Worm (Caenorhabditis elegans) whole organism, L4/young adult: ENCODE measurements around the gene C53A5.17.

Experiments used
- W03F9.2 ChIP-seq: fragments of 150-350 bp; optimal IDR thresholded peaks from 2 replicates; lab custom pipeline; 2014; ENCODE audit warnings: missing biosample characterization, missing genetic modification characterization
- dao-5 ChIP-seq: sonication (generic microtip); optimal IDR thresholded peaks from 2 replicates; lab custom pipeline; 2016; ENCODE audit warnings: missing genotype, missing genetic modification characterization, moderate library complexity, missing compliant biosample characterization
- him-1 ChIP-seq: sonication (generic microtip); optimal IDR thresholded peaks from 2 replicates; lab custom pipeline; 2016; ENCODE audit warnings: missing genotype, missing genetic modification reagents, missing genetic modification characterization, missing compliant biosample characterization

The C53A5.17 gene

ce11 chrV:14503065-14503464, 17.8 kb downstream of the C53A5.17 start:
- TF ChIP-seq W03F9.2 (tag; lab: Kevin White, UChicago) (no peak), dao-5 (tag; lab: Kevin White, UChicago) (no peak), him-1 (tag; lab: Kevin White, UChicago) (no peak)

- no peak for TF ChIP-seq dao-5 (tag; lab: Kevin White, UChicago)
- TF ChIP-seq W03F9.2 (tag; lab: Kevin White, UChicago): no peak
- no peak for TF ChIP-seq him-1 (tag; lab: Kevin White, UChicago)
Measured at ce11 chrV:14501136-14501535, 19.8 kb downstream of the C53A5.17 start, which contains the start of gene R02D5.24. Gene R02D5.24, plus strand, starts transcription at chrV:14501340.

- TF ChIP-seq dao-5 (tag; lab: Kevin White, UChicago) (no peak), W03F9.2 (tag; lab: Kevin White, UChicago) (no peak)
Measured at ce11 chrV:14500554-14500953, 20.3 kb downstream of the C53A5.17 start.

ce11 chrV:14499074-14499864, 21.6 kb downstream of the C53A5.17 start:
- TF ChIP-seq W03F9.2 (tag; lab: Kevin White, UChicago): no peak
- no peak for TF ChIP-seq him-1 (tag; lab: Kevin White, UChicago)
- TF ChIP-seq dao-5 (tag; lab: Kevin White, UChicago): no peak

- no peak for TF ChIP-seq W03F9.2 (tag; lab: Kevin White, UChicago)
- TF ChIP-seq dao-5 (tag; lab: Kevin White, UChicago): no peak
- TF ChIP-seq him-1 (tag; lab: Kevin White, UChicago): no peak
Measured at ce11 chrV:14498204-14498603, 22.7 kb downstream of the C53A5.17 start.

- TF ChIP-seq him-1 (tag; lab: Kevin White, UChicago) (no peak), W03F9.2 (tag; lab: Kevin White, UChicago) (no peak), dao-5 (tag; lab: Kevin White, UChicago) (no peak)
Measured at ce11 chrV:14496446-14496845, 24.5 kb downstream of the C53A5.17 start.

ce11 chrV:14495493-14495892, 25.4 kb downstream of the C53A5.17 start:
- TF ChIP-seq W03F9.2 (tag; lab: Kevin White, UChicago): no peak

ce11 chrV:14493665-14494064, 27.2 kb downstream of the C53A5.17 start:
- TF ChIP-seq him-1 (tag; lab: Kevin White, UChicago) (no peak), W03F9.2 (tag; lab: Kevin White, UChicago) (no peak), dao-5 (tag; lab: Kevin White, UChicago) (no peak)

ce11 chrV:14491097-14491496, 29.8 kb downstream of the C53A5.17 start:
- no peak for TF ChIP-seq dao-5 (tag; lab: Kevin White, UChicago)
- TF ChIP-seq W03F9.2 (tag; lab: Kevin White, UChicago): no peak
- TF ChIP-seq him-1 (tag; lab: Kevin White, UChicago): no peak

ce11 chrV:14484582-14484981, 36.3 kb downstream of the C53A5.17 start, which contains the start of gene R02D5.4:
Gene R02D5.4, minus strand, starts transcription at chrV:14484682.
- TF ChIP-seq W03F9.2 (tag; lab: Kevin White, UChicago) (no peak), him-1 (tag; lab: Kevin White, UChicago) (no peak), dao-5 (tag; lab: Kevin White, UChicago) (no peak)

ce11 chrV:14482728-14483210, 38.1 kb downstream of the C53A5.17 start, which contains the start of gene R02D5.3:
Gene R02D5.3, plus strand, starts transcription at chrV:14483160.
- TF ChIP-seq dao-5 (tag; lab: Kevin White, UChicago) (no peak), W03F9.2 (tag; lab: Kevin White, UChicago) (no peak), him-1 (tag; lab: Kevin White, UChicago) (no peak)

- no peak for TF ChIP-seq him-1 (tag; lab: Kevin White, UChicago)
- TF ChIP-seq W03F9.2 (tag; lab: Kevin White, UChicago): no peak
- no peak for TF ChIP-seq dao-5 (tag; lab: Kevin White, UChicago)
Measured at ce11 chrV:14481987-14482386, 38.9 kb downstream of the C53A5.17 start, which contains the start of gene R02D5.10. Gene R02D5.10, plus strand, starts transcription at chrV:14482287.

ce11 chrV:14481401-14481800, 39.5 kb downstream of the C53A5.17 start, which contains the start of gene R02D5.7:
Gene R02D5.7, minus strand, starts transcription at chrV:14481501.
- no peak for TF ChIP-seq W03F9.2 (tag; lab: Kevin White, UChicago)
- TF ChIP-seq dao-5 (tag; lab: Kevin White, UChicago): no peak
- TF ChIP-seq him-1 (tag; lab: Kevin White, UChicago): no peak

- no peak for TF ChIP-seq W03F9.2 (tag; lab: Kevin White, UChicago)
- TF ChIP-seq him-1 (tag; lab: Kevin White, UChicago): no peak
- no peak for TF ChIP-seq dao-5 (tag; lab: Kevin White, UChicago)
Measured at ce11 chrV:14480533-14480932, 40.4 kb downstream of the C53A5.17 start.
